Worm (Caenorhabditis elegans) whole organism, young adult: ENCODE results near the gene M05D6.9.

Experiments used
- T26A5.8 ChIP-seq: sonication (generic microtip); optimal IDR thresholded peaks from 2 replicates; lab custom pipeline; 2016; ENCODE audit warnings: missing genetic modification characterization, missing compliant biosample characterization
- Y79H2A.3 ChIP-seq: fragments of 200-800 bp; sonication (Bioruptor generic); conservative IDR thresholded peaks from 2 replicates; pipeline ENCODE4 v1.3.6; 2022; ENCODE audit warnings: missing genetic modification reagents, missing genetic modification characterization, missing compliant biosample characterization
- bed-2 ChIP-seq: fragments of 200-800 bp; sonication (Bioruptor generic); IDR thresholded peaks from 2 replicates; pipeline ENCODE4 v1.3.6; 2022; ENCODE audit warnings: missing genetic modification reagents, missing genetic modification characterization, missing compliant biosample characterization
- dpff-1 ChIP-seq: sonication (generic microtip); optimal IDR thresholded peaks from 2 replicates; lab custom pipeline; 2017; ENCODE audit warnings: mild to moderate bottlenecking, missing genetic modification characterization, missing compliant biosample characterization
- egl-18 ChIP-seq: fragments of 200-800 bp; sonication (Bioruptor generic); IDR thresholded peaks from 2 replicates; pipeline ENCODE4 v1.3.6; 2022; ENCODE audit warnings: missing genetic modification reagents, missing genetic modification characterization, missing compliant biosample characterization
- lsy-27 ChIP-seq: sonication (generic microtip); optimal IDR thresholded peaks from 2 replicates; lab custom pipeline; 2017; ENCODE audit warnings: missing genetic modification characterization, mild to moderate bottlenecking, missing compliant biosample characterization, antibody characterized with exemption, missing genotype, borderline replicate concordance; ENCODE audit not compliant: insufficient read depth
- nfyb-1 ChIP-seq: fragments of 200-800 bp; sonication (Bioruptor generic); IDR thresholded peaks from 2 replicates; pipeline ENCODE4 v1.3.6; 2022; ENCODE audit warnings: missing genetic modification reagents, missing genetic modification characterization, missing compliant biosample characterization
- pha-4 ChIP-seq: fragments of 150-350 bp; sonication (generic microtip); optimal IDR thresholded peaks from 2 replicates; lab custom pipeline; 2014; ENCODE audit warnings: missing biosample characterization, missing genetic modification reagents, missing genetic modification characterization
- sea-2 ChIP-seq: fragments of 200-800 bp; sonication (Bioruptor generic); IDR thresholded peaks from 2 replicates; pipeline ENCODE4 v1.3.6; 2022; ENCODE audit warnings: missing genetic modification characterization, missing compliant biosample characterization
- tbx-9 ChIP-seq: sonication (generic microtip); optimal IDR thresholded peaks from 2 replicates; lab custom pipeline; 2016; ENCODE audit warnings: borderline replicate concordance, missing genetic modification characterization, inconsistent platforms, missing compliant biosample characterization

DNA sequence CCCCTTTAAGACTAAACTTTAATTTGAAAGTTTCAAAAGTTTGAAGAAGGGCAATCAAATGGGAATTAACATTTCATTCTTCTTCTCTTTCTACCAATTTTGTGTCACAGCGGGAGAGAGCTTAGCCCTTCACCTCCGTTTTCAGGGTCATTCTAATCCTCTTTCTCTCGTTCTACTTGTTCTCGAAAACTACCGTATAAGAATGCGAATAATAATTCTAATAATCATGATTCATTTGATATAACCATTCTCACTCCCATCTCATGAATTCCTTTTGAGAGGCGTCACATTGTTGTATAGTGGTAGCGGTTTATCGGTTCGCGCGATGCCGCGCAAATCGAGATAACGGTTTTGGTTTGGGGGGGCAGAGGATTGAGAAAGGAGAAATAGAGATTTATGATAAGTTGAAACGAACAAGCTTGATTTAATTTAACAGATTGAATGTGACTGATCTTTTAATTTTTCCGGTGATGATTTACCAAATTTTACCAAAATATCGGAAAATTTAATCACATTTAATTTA, 35.2 kb downstream of the M05D6.9 start:
- TF ChIP-seq tbx-9 (tag; lab: Kevin White, UChicago), result no peak
- no peak for TF ChIP-seq bed-2 (GFP tag; lab: Robert Waterston, UW)
- TF ChIP-seq dpff-1 (tag; lab: Kevin White, UChicago), result no peak
- no peak for TF ChIP-seq nfyb-1 (GFP tag; lab: Robert Waterston, UW)
- TF ChIP-seq T26A5.8, result no peak
- TF ChIP-seq lsy-27 (tag; lab: Kevin White, UChicago), result no peak
- TF ChIP-seq sea-2, result no peak
- TF ChIP-seq Y79H2A.3 (GFP tag; lab: Robert Waterston, UW), result no peak
- TF ChIP-seq egl-18 (GFP tag; lab: Robert Waterston, UW), result no peak
- no peak for TF ChIP-seq pha-4 (tag; lab: Kevin White, UChicago)
